Worm (Caenorhabditis elegans): ENCODE data around the gene K05F6.10.
A peak's percentile ranks its signal among the peaks of the same experiment; 100 is the strongest.

Gene K05F6.10

ce11 chrII:1589845-1590244 lies 13.9 kb upstream of the K05F6.10 start, which contains the start of gene T07H3.7:
TSS of gene T07H3.7 (minus strand) at chrII:1589945.
- TF ChIP-seq ZK546.5 (tag; optimal IDR thresholded peaks at IDR 0.05) (no peak), nhr-10 (tag; optimal IDR thresholded peaks at IDR 0.05) (no peak), unc-39 (tag; optimal IDR thresholded peaks at IDR 0.05) (no peak), unc-55 (GFP tag; optimal IDR thresholded peaks at IDR 0.05) (no peak)

- TF ChIP-seq lin-39 (tag; optimal IDR thresholded peaks at IDR 0.05): no peak
- no peak for TF ChIP-seq nhr-237 (tag; optimal IDR thresholded peaks at IDR 0.05)
- TF ChIP-seq C34F6.9 (tag; optimal IDR thresholded peaks at IDR 0.05): no peak
- TF ChIP-seq lin-11 (tag; optimal IDR thresholded peaks at IDR 0.05): no peak
- no peak for TF ChIP-seq Y55F3AM.14 (GFP tag; optimal IDR thresholded peaks at IDR 0.05)
- TF ChIP-seq ztf-1 (GFP tag; conservative IDR thresholded peaks at IDR 0.05): no peak
- TF ChIP-seq unc-55 (GFP tag; optimal IDR thresholded peaks at IDR 0.05): no peak
- TF ChIP-seq mbf-1 (tag; optimal IDR thresholded peaks at IDR 0.05): no peak
- no peak for TF ChIP-seq lin-13 (GFP tag; optimal IDR thresholded peaks at IDR 0.05)
- no peak for TF ChIP-seq lsy-2 (tag; optimal IDR thresholded peaks at IDR 0.05)
- TF ChIP-seq nhr-25 (tag; optimal IDR thresholded peaks at IDR 0.05): no peak
- no peak for TF ChIP-seq peb-1 (tag; optimal IDR thresholded peaks at IDR 0.05)
- TF ChIP-seq ama-1 (optimal IDR thresholded peaks at IDR 0.05): no peak
- no peak for TF ChIP-seq nhr-129 (tag; optimal IDR thresholded peaks at IDR 0.05)
- no peak for TF ChIP-seq ceh-82 (tag; optimal IDR thresholded peaks at IDR 0.05)
- no peak for TF ChIP-seq sma-3 (GFP tag; optimal IDR thresholded peaks at IDR 0.05)
- TF ChIP-seq aly-2 (tag; optimal IDR thresholded peaks at IDR 0.05): no peak
- no peak for TF ChIP-seq elt-1 (tag; optimal IDR thresholded peaks at IDR 0.05)
These were observed 10.4 kb upstream of the K05F6.10 start, which contains the start of gene T07H3.8 for ce11 chrII:1586305-1586704. TSS of gene T07H3.8 (plus strand) at chrII:1586605.

DNA sequence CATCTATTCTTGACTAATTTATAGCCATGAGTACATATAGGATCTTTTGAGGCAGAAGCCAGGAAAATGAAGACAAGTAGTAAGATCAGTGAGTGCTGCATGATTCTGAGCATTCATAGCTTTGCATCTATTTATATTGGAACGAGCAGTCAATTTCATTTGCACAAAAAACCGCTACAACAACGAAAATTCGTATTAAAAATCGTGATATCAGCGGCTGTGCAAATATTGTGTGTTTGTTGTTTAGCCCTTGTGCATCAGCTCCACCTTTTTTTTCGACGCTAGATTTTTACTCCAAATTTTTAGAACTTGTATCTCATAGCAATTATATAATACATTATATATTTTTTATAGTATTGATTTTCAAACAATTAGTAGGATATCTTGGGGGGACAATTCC lies 8.2 kb upstream of the K05F6.10 start, which contains the start of gene clec-21:
TSS of gene clec-21 (minus strand) at position 101 of the 400 bp plus-strand sequence.
- TF ChIP-seq gmeb-1 (tag; optimal IDR thresholded peaks at IDR 0.05): no peak
- TF ChIP-seq skn-1 (tag; optimal IDR thresholded peaks at IDR 0.05): no peak
- TF ChIP-seq nhr-11 (tag; optimal IDR thresholded peaks at IDR 0.05): no peak
- no peak for TF ChIP-seq aly-2 (tag; optimal IDR thresholded peaks at IDR 0.05)
- TF ChIP-seq R02D3.7 (tag; optimal IDR thresholded peaks at IDR 0.05): no peak
- no peak for TF ChIP-seq nhr-129 (tag; optimal IDR thresholded peaks at IDR 0.05)

DNA sequence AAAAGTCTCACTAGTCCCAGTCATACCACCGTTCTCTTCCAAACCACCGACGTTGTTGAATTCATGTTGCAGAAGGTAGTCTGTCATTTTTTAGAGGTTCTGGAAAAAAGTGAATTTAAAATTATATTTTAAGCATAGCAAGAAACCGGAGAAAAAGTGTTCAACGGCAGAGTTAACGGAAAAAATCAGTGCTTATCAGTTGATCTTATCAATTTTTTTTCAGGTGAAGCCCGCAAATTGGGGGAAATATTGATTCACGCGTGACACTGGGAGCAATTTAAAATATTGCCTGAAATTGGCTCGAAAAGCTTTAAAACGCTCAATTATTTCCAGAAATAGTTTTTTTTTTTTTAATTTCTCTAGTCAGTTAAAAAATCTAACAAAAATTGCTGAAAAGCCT lies 4.0 kb upstream of the K05F6.10 start, which contains the start of gene math-38:
TSS of gene math-38 (minus strand) at position 101 of the 400 bp plus-strand sequence.
- TF ChIP-seq elt-3 (tag; optimal IDR thresholded peaks at IDR 0.05): no peak
- TF ChIP-seq elt-1 (tag; optimal IDR thresholded peaks at IDR 0.05): no peak
- no peak for TF ChIP-seq dmd-4 (tag; optimal IDR thresholded peaks at IDR 0.05)
- no peak for TF ChIP-seq nhr-129 (tag; optimal IDR thresholded peaks at IDR 0.05)
- TF ChIP-seq nhr-237 (tag; optimal IDR thresholded peaks at IDR 0.05): no peak
- TF ChIP-seq aly-2 (tag; optimal IDR thresholded peaks at IDR 0.05): no peak
- no peak for TF ChIP-seq sem-4 (tag; optimal IDR thresholded peaks at IDR 0.05)
- no peak for TF ChIP-seq sma-9 (GFP tag; optimal IDR thresholded peaks at IDR 0.05)
- no peak for TF ChIP-seq sma-9 (tag; optimal IDR thresholded peaks at IDR 0.05)
- no peak for TF ChIP-seq skn-1 (tag; optimal IDR thresholded peaks at IDR 0.05)
- no peak for TF ChIP-seq lin-39 (tag; optimal IDR thresholded peaks at IDR 0.05)
- TF ChIP-seq ZK546.5 (tag; optimal IDR thresholded peaks at IDR 0.05): no peak
- TF ChIP-seq lin-13 (GFP tag; optimal IDR thresholded peaks at IDR 0.05): no peak

DNA sequence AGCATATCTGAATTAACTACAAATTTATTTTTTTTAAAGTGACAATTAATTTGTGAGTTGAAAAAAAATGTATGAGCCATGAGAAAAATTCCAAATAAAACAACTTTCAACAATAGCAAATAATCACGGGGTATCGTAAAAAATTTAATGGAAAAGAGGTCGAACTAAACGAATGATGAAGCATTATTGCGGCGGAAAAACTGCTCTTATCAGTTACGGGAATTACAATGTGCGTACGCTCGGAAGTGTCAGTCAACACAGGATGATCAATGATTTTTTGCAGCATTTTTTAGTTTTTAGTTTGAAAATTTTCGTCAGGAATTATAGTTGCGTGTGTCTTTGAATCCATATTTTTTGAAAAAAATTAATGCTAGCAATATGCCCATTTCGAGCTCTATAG lies 842 bp upstream of the K05F6.10 start:
- TF ChIP-seq snpc-4 (tag; optimal IDR thresholded peaks at IDR 0.05): no peak
- TF ChIP-seq fos-1 (tag; optimal IDR thresholded peaks at IDR 0.05): peak; percentile 82

ce11 chrII:1571032-1571431 lies 4.9 kb downstream of the K05F6.10 start, which contains the start of gene fbxb-46:
TSS of gene fbxb-46 (minus strand) at chrII:1571132.
- no peak for TF ChIP-seq nhr-237 (tag; optimal IDR thresholded peaks at IDR 0.05)
- no peak for TF ChIP-seq ZK546.5 (tag; optimal IDR thresholded peaks at IDR 0.05)
- no peak for TF ChIP-seq elt-1 (tag; optimal IDR thresholded peaks at IDR 0.05)
- TF ChIP-seq mbf-1 (tag; optimal IDR thresholded peaks at IDR 0.05): no peak

Measured in whole organism, L2 larva.